Fruit fly (Drosophila melanogaster): Measurements from ENCODE around the gene scat.

DNA sequence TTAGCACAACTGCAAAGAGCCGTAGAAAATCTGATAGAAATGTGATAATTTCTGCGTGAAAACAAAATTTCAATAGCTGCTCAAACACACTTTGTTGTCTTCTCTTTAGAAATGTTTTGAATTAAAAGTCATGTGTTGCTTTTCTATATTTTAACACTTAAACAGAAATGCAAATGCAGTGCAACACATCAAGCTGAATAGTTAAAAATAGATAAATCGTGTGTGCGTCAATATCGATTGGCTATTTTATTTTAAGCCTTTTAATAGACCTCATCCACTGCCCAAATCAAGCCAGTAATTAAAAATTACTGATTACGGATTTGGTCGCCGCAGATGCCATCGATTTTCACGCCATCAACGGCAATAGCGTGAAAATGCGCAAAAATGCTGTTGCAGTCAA is 33.3 kb upstream of the scat start, which contains the start of gene CG4438:
- TF ChIP-seq CG10348 (GFP tag; IDR thresholded peaks at IDR 0.05) (no peak), rn (GFP tag; IDR thresholded peaks at IDR 0.05) (no peak), CG12605 (GFP tag; IDR thresholded peaks at IDR 0.05) (no peak), Ets98B (GFP tag; IDR thresholded peaks at IDR 0.05) (no peak), D1 (tag; optimal IDR thresholded peaks at IDR 0.05) (no peak), CG4496 (GFP tag; IDR thresholded peaks at IDR 0.05) (no peak), EcR (GFP tag; optimal IDR thresholded peaks at IDR 0.05) (no peak), CG15710 (tag; optimal IDR thresholded peaks at IDR 0.05) (no peak), fd96Ca (GFP tag; IDR thresholded peaks at IDR 0.05) (no peak), CG14655 (GFP tag; optimal IDR thresholded peaks at IDR 0.05) (no peak)
